Worm (Caenorhabditis elegans) whole organism, midembryonic: ENCODE results near the gene srw-67.

ENCODE experiments used
- T22C8.4 ChIP-seq: fragments of 200-800 bp; sonication (Bioruptor generic); IDR thresholded peaks from 2 replicates; pipeline ENCODE4 v1.3.6; 2022; ENCODE audit warnings: missing genetic modification characterization, missing compliant biosample characterization
- cog-1 ChIP-seq: sonication (generic microtip); optimal IDR thresholded peaks from 2 replicates; lab custom pipeline; 2016; ENCODE audit warnings: missing genetic modification characterization, missing compliant biosample characterization
- flt-1 ChIP-seq: fragments of 200-800 bp; sonication (Bioruptor generic); IDR thresholded peaks from 2 replicates; pipeline ENCODE4 v1.3.6; 2022; ENCODE audit warnings: missing genetic modification characterization, missing compliant biosample characterization
- klf-2 ChIP-seq: fragments of 200-800 bp; sonication (Bioruptor generic); conservative IDR thresholded peaks from 2 replicates; pipeline ENCODE4 v1.3.6; 2022; ENCODE audit warnings: missing genetic modification reagents, missing genetic modification characterization, missing compliant biosample characterization
- med-1 ChIP-seq: sonication (generic microtip); optimal IDR thresholded peaks from 2 replicates; lab custom pipeline; 2017; ENCODE audit warnings: missing genetic modification characterization, mild to moderate bottlenecking, missing compliant biosample characterization, antibody characterized with exemption, missing genetic modification reagents; ENCODE audit not compliant: insufficient read depth
- ref-1 ChIP-seq: fragments of 200-800 bp; sonication (Bioruptor generic); conservative IDR thresholded peaks from 2 replicates; pipeline ENCODE4 v1.3.6; 2022; ENCODE audit warnings: missing genetic modification reagents, missing genetic modification characterization, missing compliant biosample characterization
- tab-1 ChIP-seq: fragments of 200-800 bp; sonication (Bioruptor generic); IDR thresholded peaks from 2 replicates; pipeline ENCODE4 v1.3.6; 2022; ENCODE audit warnings: missing genetic modification characterization, missing compliant biosample characterization
- ztf-23 ChIP-seq: fragments of 200-800 bp; sonication (Bioruptor generic); IDR thresholded peaks from 2 replicates; pipeline ENCODE4 v1.3.6; 2022; ENCODE audit warnings: missing genetic modification reagents, missing genetic modification characterization, missing compliant biosample characterization
- ztf-29 ChIP-seq: fragments of 200-800 bp; sonication (Bioruptor generic); IDR thresholded peaks from 2 replicates; pipeline ENCODE4 v1.3.6; 2022; ENCODE audit warnings: missing genetic modification reagents, missing genetic modification characterization, missing compliant biosample characterization

Gene srw-67

DNA sequence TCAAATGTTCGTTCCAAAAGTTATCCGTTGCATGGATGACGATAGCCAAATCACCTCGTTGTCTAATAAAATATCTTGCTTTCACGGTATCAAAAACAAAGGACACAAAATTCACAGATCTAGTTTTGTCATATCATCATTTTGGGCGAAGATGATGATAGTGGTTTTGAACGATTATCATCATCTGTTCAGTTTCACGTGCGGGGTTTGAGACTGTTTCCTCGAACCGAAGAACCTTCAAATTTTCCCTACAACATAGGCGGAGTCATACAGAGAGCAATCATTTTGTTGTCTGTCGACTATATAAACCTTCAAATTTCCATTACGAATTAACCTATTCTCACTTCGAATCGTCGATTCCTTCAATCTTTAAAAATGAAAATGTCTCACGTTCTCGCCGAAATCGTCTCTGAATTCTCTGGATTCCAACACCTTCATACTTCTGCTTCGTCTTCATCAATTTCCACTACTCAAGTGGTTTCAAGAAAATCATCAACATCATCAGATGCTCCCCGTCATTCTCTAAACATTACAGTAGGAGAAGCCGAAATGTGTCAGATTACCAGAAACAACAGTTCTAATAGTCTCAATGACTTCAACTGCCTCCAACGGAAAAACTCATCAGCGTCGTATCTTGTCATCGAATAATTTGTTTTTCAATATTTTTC lies 4.2 kb upstream of the srw-67 start, which contains the start of gene F18E3.11:
F18E3.11 (plus strand) TSS at position 376 of the 668 bp plus-strand sequence.
- TF ChIP-seq ztf-23 (GFP tag; lab: Robert Waterston, UW) (no peak), ztf-29 (GFP tag; lab: Robert Waterston, UW) (no peak), ref-1 (GFP tag; lab: Robert Waterston, UW) (no peak), T22C8.4 (no peak), klf-2 (GFP tag; lab: Robert Waterston, UW) (no peak)

DNA sequence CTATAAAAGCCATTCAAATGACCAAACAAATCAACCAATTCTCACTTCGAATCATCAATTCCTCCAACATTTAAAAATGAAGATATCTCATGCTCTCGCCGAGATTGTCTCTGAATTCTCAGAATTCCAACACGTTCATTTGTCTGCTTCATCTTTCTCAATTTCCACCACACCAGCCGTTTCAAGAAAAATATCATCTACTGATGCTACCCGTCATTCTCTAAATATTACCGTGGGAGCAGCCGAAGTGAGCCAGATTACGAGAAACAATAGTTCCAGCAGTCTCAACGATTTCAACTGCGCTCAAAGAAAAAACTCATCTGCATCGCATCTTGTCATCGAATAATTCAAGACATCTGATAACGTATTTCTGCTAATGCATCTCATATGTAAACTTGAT lies 2.6 kb upstream of the srw-67 start, which contains the start of gene F18E3.12:
F18E3.12 (plus strand) TSS at position 77 of the 400 bp plus-strand sequence.
- no peak for TF ChIP-seq klf-2 (GFP tag; lab: Robert Waterston, UW)
- TF ChIP-seq ref-1 (GFP tag; lab: Robert Waterston, UW): no peak
- no peak for TF ChIP-seq tab-1
- no peak for TF ChIP-seq ztf-29 (GFP tag; lab: Robert Waterston, UW)
- TF ChIP-seq T22C8.4: no peak
- no peak for TF ChIP-seq flt-1
- no peak for TF ChIP-seq med-1 (GFP tag; lab: Kevin White, UChicago)
- TF ChIP-seq cog-1 (tag; lab: Kevin White, UChicago): no peak
- no peak for TF ChIP-seq ztf-23 (GFP tag; lab: Robert Waterston, UW)

DNA sequence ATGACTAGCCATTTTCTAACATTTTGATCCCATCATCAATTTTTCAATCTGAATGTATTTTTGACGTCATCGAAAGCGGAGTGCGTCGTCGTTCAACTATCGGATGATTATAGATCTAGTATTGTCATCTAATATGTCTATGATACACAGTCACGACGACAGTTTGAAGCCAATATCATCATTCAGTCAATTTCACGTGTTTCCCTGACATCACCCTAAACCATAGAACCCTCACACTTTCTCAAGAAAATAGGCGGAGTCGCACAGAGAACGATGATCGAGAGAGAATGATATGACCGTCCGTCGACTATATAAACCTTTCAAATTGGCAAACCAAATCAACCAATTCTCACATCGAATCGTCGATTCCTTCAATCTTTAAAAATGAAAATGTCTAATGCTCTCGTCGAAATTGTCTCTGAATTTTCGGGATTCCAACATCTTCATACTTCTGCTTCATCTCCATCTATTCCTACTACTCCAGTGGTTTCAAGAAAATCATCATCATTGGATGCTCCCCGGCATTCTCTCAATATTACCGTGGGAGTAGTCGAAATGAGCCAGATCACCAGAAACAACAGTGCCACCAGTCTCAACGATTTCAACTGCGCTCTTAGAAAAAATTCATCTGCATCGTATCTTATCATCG lies 1.6 kb upstream of the srw-67 start, which contains the start of gene F18E3.13:
F18E3.13 (plus strand) TSS at position 385 of the 649 bp plus-strand sequence.
- TF ChIP-seq flt-1: no peak
- no peak for TF ChIP-seq tab-1
- TF ChIP-seq med-1 (GFP tag; lab: Kevin White, UChicago): no peak
- TF ChIP-seq klf-2 (GFP tag; lab: Robert Waterston, UW): no peak
- TF ChIP-seq ref-1 (GFP tag; lab: Robert Waterston, UW): no peak
- no peak for TF ChIP-seq ztf-23 (GFP tag; lab: Robert Waterston, UW)
- TF ChIP-seq T22C8.4: no peak

DNA sequence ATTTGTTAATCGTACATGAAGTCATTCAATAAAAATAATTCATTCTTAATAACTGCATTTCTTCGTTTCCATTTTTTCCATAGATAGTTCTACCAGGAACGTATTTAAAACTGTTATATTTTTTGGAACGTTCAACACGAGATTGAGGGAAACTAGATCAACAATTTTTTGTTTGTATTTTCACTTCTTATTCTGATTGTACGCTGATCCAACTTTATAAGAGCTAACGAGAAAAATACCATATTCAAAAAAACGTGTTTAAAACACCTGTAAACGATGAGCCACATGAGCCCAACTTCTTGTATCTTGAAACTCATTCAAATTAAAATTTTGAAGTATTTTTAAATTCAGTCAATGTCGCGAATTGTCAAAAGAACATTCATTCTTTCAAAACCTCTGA lies 891 bp upstream of the srw-67 start:
- TF ChIP-seq ref-1 (GFP tag; lab: Robert Waterston, UW): no peak
- no peak for TF ChIP-seq T22C8.4
- TF ChIP-seq tab-1: no peak
- TF ChIP-seq ztf-29 (GFP tag; lab: Robert Waterston, UW): no peak
- no peak for TF ChIP-seq ztf-23 (GFP tag; lab: Robert Waterston, UW)
- TF ChIP-seq flt-1: no peak
- TF ChIP-seq klf-2 (GFP tag; lab: Robert Waterston, UW): no peak
- TF ChIP-seq med-1 (GFP tag; lab: Kevin White, UChicago): no peak
- TF ChIP-seq cog-1 (tag; lab: Kevin White, UChicago): no peak

DNA sequence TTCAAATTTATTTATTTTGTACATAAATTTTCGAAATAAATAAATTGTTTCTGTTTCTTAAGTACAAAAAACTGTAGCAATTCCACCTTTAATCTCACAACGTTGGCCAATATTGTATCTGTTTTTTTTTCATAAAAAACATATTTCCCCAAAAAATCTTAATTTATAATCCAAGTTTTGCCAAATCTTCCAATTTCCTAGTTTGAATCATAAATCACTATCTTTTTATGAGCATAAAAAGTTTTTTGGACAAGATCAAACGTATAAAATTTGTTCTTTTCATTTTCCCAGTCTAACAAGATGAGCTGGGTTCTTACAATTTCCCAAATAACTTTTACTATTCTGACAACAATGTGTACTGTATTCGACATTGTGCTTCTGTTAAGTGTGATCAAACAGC lies 2.7 kb downstream of the srw-67 start, which contains the start of gene srxa-4:
srxa-4 (plus strand) TSS at position 301 of the 400 bp plus-strand sequence.
- TF ChIP-seq ref-1 (GFP tag; lab: Robert Waterston, UW): no peak

DNA sequence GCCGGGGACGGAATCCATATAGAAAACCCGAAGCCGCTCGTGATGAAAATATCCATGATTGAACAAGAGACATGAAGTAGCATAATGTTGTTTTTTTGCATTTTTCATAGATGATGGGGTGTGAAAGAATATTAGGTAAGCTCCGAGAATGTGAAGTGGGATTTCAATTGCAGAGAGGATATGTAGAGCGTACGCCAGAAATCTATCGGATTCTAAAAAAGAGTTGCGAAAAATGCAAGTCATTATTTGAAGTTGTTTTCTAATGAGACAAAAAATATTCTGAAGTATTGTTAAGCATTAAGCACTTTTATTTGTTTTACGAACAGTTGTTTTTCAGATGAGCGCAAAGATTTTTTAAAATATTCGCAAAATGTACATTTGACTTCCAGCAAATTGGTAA lies 6.9 kb downstream of the srw-67 start, which contains the start of gene F18E3.10:
F18E3.10 (minus strand) TSS at position 101 of the 400 bp plus-strand sequence.
- no peak for TF ChIP-seq cog-1 (tag; lab: Kevin White, UChicago)
- TF ChIP-seq tab-1: no peak
- no peak for TF ChIP-seq ztf-23 (GFP tag; lab: Robert Waterston, UW)
- TF ChIP-seq flt-1: no peak
- no peak for TF ChIP-seq med-1 (GFP tag; lab: Kevin White, UChicago)
- no peak for TF ChIP-seq ref-1 (GFP tag; lab: Robert Waterston, UW)
- no peak for TF ChIP-seq klf-2 (GFP tag; lab: Robert Waterston, UW)
- TF ChIP-seq T22C8.4: no peak
- no peak for TF ChIP-seq ztf-29 (GFP tag; lab: Robert Waterston, UW)

DNA sequence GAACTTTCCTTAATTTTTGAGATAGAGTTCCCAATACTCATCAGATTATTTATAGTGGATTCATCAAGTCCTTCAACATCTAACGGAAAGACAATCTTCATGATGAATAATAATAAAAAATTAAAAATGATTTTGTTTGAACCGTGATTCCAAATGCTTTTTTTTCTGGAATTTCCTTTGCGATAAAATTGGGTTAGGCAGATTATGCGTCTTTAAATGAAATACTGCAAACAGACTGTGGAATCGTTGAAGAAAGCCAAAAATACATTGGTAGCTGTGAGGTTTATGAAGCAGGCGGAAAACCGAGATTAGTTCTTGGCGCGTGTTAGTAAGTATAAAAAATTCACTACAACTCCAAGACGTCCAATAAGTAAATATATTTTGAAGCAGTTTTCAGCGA lies 9.1 kb downstream of the srw-67 start, which contains the start of gene srw-68:
srw-68 (minus strand) TSS at position 101 of the 400 bp plus-strand sequence.
- TF ChIP-seq ztf-29 (GFP tag; lab: Robert Waterston, UW) (no peak), tab-1 (no peak), cog-1 (tag; lab: Kevin White, UChicago) (no peak), klf-2 (GFP tag; lab: Robert Waterston, UW) (no peak), med-1 (GFP tag; lab: Kevin White, UChicago) (no peak), ztf-23 (GFP tag; lab: Robert Waterston, UW) (no peak), ref-1 (GFP tag; lab: Robert Waterston, UW) (no peak), T22C8.4 (no peak), flt-1 (no peak)

DNA sequence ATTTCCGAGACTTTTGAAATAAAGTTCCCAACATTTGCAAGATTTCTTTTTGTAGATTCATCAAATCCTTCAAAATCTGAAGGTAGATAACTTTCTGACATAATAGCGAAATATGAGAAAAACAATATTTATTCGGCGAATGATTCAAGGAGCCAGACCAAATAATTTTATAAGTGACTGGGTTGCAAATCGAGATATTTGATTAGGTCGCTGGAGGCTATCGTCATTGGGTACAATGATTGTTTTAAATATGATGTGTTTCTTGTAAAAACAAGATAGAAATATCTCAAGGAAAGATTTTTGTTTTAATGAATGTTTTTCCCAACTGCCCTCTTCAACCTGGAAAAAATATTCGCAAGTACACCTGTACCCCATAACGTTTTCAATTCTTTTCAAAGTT lies 11.4 kb downstream of the srw-67 start, which contains the start of gene srw-69:
srw-69 (minus strand) TSS at position 101 of the 400 bp plus-strand sequence.
- TF ChIP-seq cog-1 (tag; lab: Kevin White, UChicago): no peak
- TF ChIP-seq med-1 (GFP tag; lab: Kevin White, UChicago): no peak
- TF ChIP-seq T22C8.4: no peak
- TF ChIP-seq ztf-23 (GFP tag; lab: Robert Waterston, UW): no peak
- no peak for TF ChIP-seq tab-1

DNA sequence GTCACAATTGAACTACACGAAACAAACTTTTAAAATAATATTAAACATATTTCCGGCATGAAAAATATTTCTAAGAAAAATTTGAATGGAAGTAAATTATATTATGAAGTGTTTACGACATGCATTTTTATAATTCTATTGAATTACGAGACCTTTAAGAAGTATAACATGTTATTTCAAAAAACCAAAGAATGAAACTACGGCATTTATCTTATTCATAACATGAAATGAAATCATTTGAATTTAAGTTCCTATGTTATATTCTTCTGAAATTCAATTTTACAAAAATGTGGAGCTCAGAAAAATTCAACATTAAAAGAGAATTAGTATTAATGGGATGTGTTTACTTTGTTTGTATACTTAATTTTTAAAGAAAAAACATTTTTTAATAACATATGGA lies 13.6 kb downstream of the srw-67 start, which contains the start of gene srw-71:
srw-71 (minus strand) TSS at position 101 of the 400 bp plus-strand sequence.
- TF ChIP-seq T22C8.4 (no peak), klf-2 (GFP tag; lab: Robert Waterston, UW) (no peak), tab-1 (no peak), ref-1 (GFP tag; lab: Robert Waterston, UW) (no peak), ztf-29 (GFP tag; lab: Robert Waterston, UW) (no peak), ztf-23 (GFP tag; lab: Robert Waterston, UW) (no peak), med-1 (GFP tag; lab: Kevin White, UChicago) (no peak), cog-1 (tag; lab: Kevin White, UChicago) (no peak), flt-1 (no peak)
